Fruit fly (Drosophila melanogaster) whole organism, adult: Measurements from ENCODE around the gene Lip4.

Experiments
- CG11617 ChIP-seq: fragments of 200-800 bp; sonication (Bioruptor generic); optimal IDR thresholded peaks from 2 replicates; lab custom pipeline; 2017; ENCODE audit warnings: mild to moderate bottlenecking, missing biosample characterization, missing genetic modification reagents, missing genetic modification characterization
- CG14711 ChIP-seq: fragments of 200-800 bp; sonication (Bioruptor generic); optimal IDR thresholded peaks from 2 replicates; lab custom pipeline; 2018; ENCODE audit warnings: missing biosample characterization, mild to moderate bottlenecking, missing genetic modification characterization, moderate library complexity
- CG1620 ChIP-seq: fragments of 200-800 bp; sonication (Bioruptor generic); optimal IDR thresholded peaks from 2 replicates; lab custom pipeline; 2016; ENCODE audit warnings: missing biosample characterization, missing genetic modification characterization
- CG33017 ChIP-seq: fragments of 200-800 bp; sonication (Bioruptor generic); optimal IDR thresholded peaks from 2 replicates; lab custom pipeline; 2018; ENCODE audit warnings: missing biosample characterization, mild to moderate bottlenecking, missing genetic modification characterization, moderate library complexity
- CG7045 ChIP-seq: fragments of 200-800 bp; sonication (Bioruptor generic); optimal IDR thresholded peaks from 2 replicates; lab custom pipeline; 2017; ENCODE audit warnings: missing biosample characterization, mild to moderate bottlenecking, missing genetic modification characterization
- Clk ChIP-seq: fragments of 200-800 bp; sonication (Bioruptor generic); optimal IDR thresholded peaks from 2 replicates; lab custom pipeline; 2017; ENCODE audit warnings: missing biosample characterization, missing genetic modification characterization
- Crg-1 ChIP-seq: fragments of 200-800 bp; sonication (Bioruptor generic); optimal IDR thresholded peaks from 2 replicates; lab custom pipeline; 2016; ENCODE audit warnings: missing biosample characterization, missing genetic modification characterization
- Hr96 ChIP-seq: fragments of 200-800 bp; sonication (Bioruptor generic); optimal IDR thresholded peaks from 2 replicates; lab custom pipeline; 2016; ENCODE audit warnings: missing biosample characterization, missing genetic modification characterization
- kay ChIP-seq: fragments of 200-800 bp; sonication (Bioruptor generic); peaks from one replicate; lab custom pipeline; 2016; ENCODE audit warnings: missing biosample characterization, missing genetic modification characterization, borderline replicate concordance
- tj ChIP-seq: fragments of 200-800 bp; sonication (Bioruptor generic); optimal IDR thresholded peaks from 3 replicates; lab custom pipeline; 2017; ENCODE audit warnings: missing biosample characterization, mild to moderate bottlenecking, missing genetic modification characterization, moderate library complexity

dm6 chr2L:10526953-10527584, at the start of gene Lip4:
- TF ChIP-seq kay (GFP tag; lab: Kevin White, UChicago): no peak
- TF ChIP-seq CG11617: peak; percentile 10
- peak; percentile 61 for TF ChIP-seq CG7045 (GFP tag; lab: Kevin White, UChicago)
- no peak for TF ChIP-seq Clk (GFP tag; lab: Kevin White, UChicago)
- peak; percentile 48 for TF ChIP-seq CG33017 (tag; lab: Kevin White, UChicago)
- peak; percentile 64 for TF ChIP-seq tj (GFP tag; lab: Kevin White, UChicago)
- TF ChIP-seq CG14711: peak; percentile 66
- no peak for TF ChIP-seq Hr96 (GFP tag; lab: Kevin White, UChicago)
- TF ChIP-seq Crg-1 (GFP tag; lab: Kevin White, UChicago): no peak
- TF ChIP-seq CG1620: peak; percentile 15
